Worm (Caenorhabditis elegans): Measurements from ENCODE around the gene W08G11.3.

ce11 chrV:16368143-16368542, 662 bp downstream of the W08G11.3 start:
- no peak for TF ChIP-seq fos-1 (tag; optimal IDR thresholded peaks at IDR 0.05)
- TF ChIP-seq egl-27 (tag; optimal IDR thresholded peaks at IDR 0.05): no peak
- TF ChIP-seq aly-2 (tag; optimal IDR thresholded peaks at IDR 0.05): no peak
- TF ChIP-seq ama-1 (optimal IDR thresholded peaks at IDR 0.05): no peak
- TF ChIP-seq elt-3 (tag; optimal IDR thresholded peaks at IDR 0.05): no peak
- TF ChIP-seq ztf-4 (tag; optimal IDR thresholded peaks at IDR 0.05): no peak
- no peak for TF ChIP-seq nhr-11 (tag; optimal IDR thresholded peaks at IDR 0.05)
- TF ChIP-seq ztf-11 (tag; optimal IDR thresholded peaks at IDR 0.05): no peak
- no peak for TF ChIP-seq ceh-82 (tag; optimal IDR thresholded peaks at IDR 0.05)
- no peak for TF ChIP-seq fkh-10 (GFP tag; optimal IDR thresholded peaks at IDR 0.05)
- no peak for TF ChIP-seq unc-62 (GFP tag; optimal IDR thresholded peaks at IDR 0.05)

All from whole organism, L3 larva.